Worm (Caenorhabditis elegans) whole organism, late embryonic: ENCODE data around the gene nhr-283.
"Not testable (repeated sequence)": the region's sequence is repeated elsewhere in the genome, so short reads cannot be mapped to it uniquely, and the experiment has no call there.

Experiments
- ama-1 ChIP-seq: fragments of 150-350 bp; optimal IDR thresholded peaks from 2 replicates; lab custom pipeline; 2014
- ceh-45 ChIP-seq: fragments of 200-800 bp; sonication (Bioruptor generic); IDR thresholded peaks from 2 replicates; pipeline ENCODE4 v1.3.6; 2022; ENCODE audit warnings: missing genetic modification reagents, missing genetic modification characterization, missing compliant biosample characterization
- ceh-9 ChIP-seq: sonication (generic microtip); optimal IDR thresholded peaks from 2 replicates; lab custom pipeline; 2016; ENCODE audit warnings: mild to moderate bottlenecking, missing genetic modification characterization, inconsistent platforms, missing compliant biosample characterization
- che-1 ChIP-seq: sonication (generic microtip); optimal IDR thresholded peaks from 2 replicates; lab custom pipeline; 2016; ENCODE audit warnings: mild to moderate bottlenecking, missing genetic modification characterization, missing compliant biosample characterization
- elt-2 ChIP-seq: sonication (generic microtip); optimal IDR thresholded peaks from 2 replicates; lab custom pipeline; 2016; ENCODE audit warnings: missing genetic modification reagents, missing genetic modification characterization, missing compliant biosample characterization
- ets-4 ChIP-seq: sonication (generic microtip); optimal IDR thresholded peaks from 2 replicates; lab custom pipeline; 2016; ENCODE audit warnings: missing genetic modification characterization, missing compliant biosample characterization
- lin-11 ChIP-seq: fragments of 200-800 bp; sonication (Bioruptor generic); optimal IDR thresholded peaks from 2 replicates; lab custom pipeline; 2018; ENCODE audit warnings: mild to moderate bottlenecking, missing genetic modification characterization, missing compliant biosample characterization
- nfya-1 ChIP-seq: sonication (generic microtip); optimal IDR thresholded peaks from 2 replicates; lab custom pipeline; 2017; ENCODE audit warnings: missing genetic modification characterization, mild to moderate bottlenecking, missing compliant biosample characterization, antibody characterized with exemption, moderate library complexity
- nhr-11 ChIP-seq: fragments of 150-350 bp; optimal IDR thresholded peaks from 2 replicates; lab custom pipeline; 2014; ENCODE audit warnings: missing biosample characterization, missing genetic modification characterization
- unc-3 ChIP-seq, 2 experiments: fragments of 200-800 bp in 1 of 2; sonication (Bioruptor generic) in 1 of 2; sonication (generic microtip) in 1 of 2; conservative IDR thresholded peaks in 1 of 2; optimal IDR thresholded peaks in 1 of 2; 2 replicates each; pipeline versions ENCODE4 v1.3.6 to Lab custom; 2016 to 2022; ENCODE audit warnings: missing compliant biosample characterization in 2 of 2, missing genetic modification characterization in 2 of 2, missing genetic modification reagents in 1 of 2

ce11 chrV:15752941-15753340 lies 23.6 kb downstream of the nhr-283 start, which contains the start of gene str-5:
- TF ChIP-seq ceh-9 (tag; lab: Kevin White, UChicago); ama-1 (lab: Kevin White, UChicago); che-1; unc-3 (GFP tag; conservative IDR thresholded peaks at IDR 0.05; lab: Robert Waterston, UW); unc-3 (tag; optimal IDR thresholded peaks at IDR 0.05; lab: Kevin White, UChicago); ceh-45; nhr-11 (tag; lab: Kevin White, UChicago); elt-2 (tag; lab: Kevin White, UChicago); ets-4 (tag; lab: Kevin White, UChicago); nfya-1 (tag; lab: Kevin White, UChicago); lin-11 (tag; lab: Kevin White, UChicago): not testable (repeated sequence)
